Worm (Caenorhabditis elegans) whole organism, late embryonic: ENCODE results near the gene D1086.12.
"Not testable (repeated sequence)": the region's sequence is repeated elsewhere in the genome, so short reads cannot be mapped to it uniquely, and the experiment has no call there.

ENCODE experiments used
- Y22D7AL.16 ChIP-seq: sonication (generic microtip); optimal IDR thresholded peaks from 2 replicates; lab custom pipeline; 2016; ENCODE audit warnings: missing genetic modification characterization, missing compliant biosample characterization
- ahr-1 ChIP-seq: sonication (generic microtip); optimal IDR thresholded peaks from 2 replicates; lab custom pipeline; 2016; ENCODE audit warnings: missing genetic modification characterization, missing compliant biosample characterization
- ceh-18 ChIP-seq: sonication (generic microtip); optimal IDR thresholded peaks from 2 replicates; lab custom pipeline; 2016; ENCODE audit warnings: missing genetic modification characterization, missing compliant biosample characterization
- ceh-19 ChIP-seq: fragments of 200-800 bp; sonication (Bioruptor generic); optimal IDR thresholded peaks from 2 replicates; lab custom pipeline; 2018; ENCODE audit warnings: mild to moderate bottlenecking, missing genetic modification characterization, missing compliant biosample characterization
- ceh-24 ChIP-seq: sonication (generic microtip); optimal IDR thresholded peaks from 2 replicates; lab custom pipeline; 2016; ENCODE audit warnings: mild to moderate bottlenecking, missing genetic modification characterization, missing compliant biosample characterization
- ceh-31 ChIP-seq: sonication (generic microtip); optimal IDR thresholded peaks from 2 replicates; lab custom pipeline; 2016; ENCODE audit warnings: missing genetic modification characterization, missing compliant biosample characterization
- ceh-34 ChIP-seq: sonication (generic microtip); optimal IDR thresholded peaks from 2 replicates; lab custom pipeline; 2016; ENCODE audit warnings: mild to moderate bottlenecking, missing genetic modification characterization, missing compliant biosample characterization
- ceh-48 ChIP-seq: sonication (generic microtip); optimal IDR thresholded peaks from 2 replicates; lab custom pipeline; 2016; ENCODE audit warnings: missing genetic modification characterization, inconsistent platforms, missing compliant biosample characterization
- che-1 ChIP-seq: sonication (generic microtip); optimal IDR thresholded peaks from 2 replicates; lab custom pipeline; 2016; ENCODE audit warnings: mild to moderate bottlenecking, missing genetic modification characterization, missing compliant biosample characterization
- dmd-4 ChIP-seq: sonication (generic microtip); optimal IDR thresholded peaks from 2 replicates; lab custom pipeline; 2016; ENCODE audit warnings: borderline replicate concordance, missing genetic modification characterization, missing compliant biosample characterization
- dve-1 ChIP-seq: sonication (generic microtip); optimal IDR thresholded peaks from 2 replicates; lab custom pipeline; 2017; ENCODE audit warnings: antibody characterized with exemption, mild to moderate bottlenecking, missing genetic modification characterization, missing compliant biosample characterization
- elt-4 ChIP-seq: sonication (generic microtip); optimal IDR thresholded peaks from 2 replicates; lab custom pipeline; 2016; ENCODE audit warnings: missing genetic modification characterization, missing compliant biosample characterization
- ets-4 ChIP-seq: sonication (generic microtip); optimal IDR thresholded peaks from 2 replicates; lab custom pipeline; 2016; ENCODE audit warnings: missing genetic modification characterization, missing compliant biosample characterization
- eyg-1 ChIP-seq: sonication (generic microtip); optimal IDR thresholded peaks from 2 replicates; lab custom pipeline; 2016; ENCODE audit warnings: missing genotype, missing genetic modification characterization, missing compliant biosample characterization
- fax-1 ChIP-seq: sonication (generic microtip); optimal IDR thresholded peaks from 2 replicates; lab custom pipeline; 2016; ENCODE audit warnings: missing genotype, missing genetic modification characterization, missing compliant biosample characterization
- fkh-10 ChIP-seq: fragments of 150-350 bp; optimal IDR thresholded peaks from 2 replicates; lab custom pipeline; 2014; ENCODE audit warnings: missing biosample characterization, missing genetic modification reagents, missing genetic modification characterization
- fkh-6 ChIP-seq: sonication (generic microtip); optimal IDR thresholded peaks from 2 replicates; lab custom pipeline; 2016; ENCODE audit warnings: missing genetic modification characterization, missing compliant biosample characterization
- gmeb-2 ChIP-seq: sonication (generic microtip); optimal IDR thresholded peaks from 2 replicates; lab custom pipeline; 2016; ENCODE audit warnings: missing genetic modification characterization, inconsistent platforms, missing compliant biosample characterization
- hlh-13 ChIP-seq: fragments of 200-800 bp; sonication (Bioruptor generic); optimal IDR thresholded peaks from 2 replicates; lab custom pipeline; 2018; ENCODE audit warnings: mild to moderate bottlenecking, missing genetic modification characterization, missing compliant biosample characterization
- hlh-6 ChIP-seq: sonication (generic microtip); optimal IDR thresholded peaks from 2 replicates; lab custom pipeline; 2016; ENCODE audit warnings: missing genotype, missing genetic modification characterization, missing compliant biosample characterization
- lim-6 ChIP-seq: sonication (generic microtip); optimal IDR thresholded peaks from 2 replicates; lab custom pipeline; 2016; ENCODE audit warnings: missing genetic modification characterization, missing compliant biosample characterization
- nfya-1 ChIP-seq: sonication (generic microtip); optimal IDR thresholded peaks from 2 replicates; lab custom pipeline; 2017; ENCODE audit warnings: missing genetic modification characterization, mild to moderate bottlenecking, missing compliant biosample characterization, antibody characterized with exemption, moderate library complexity
- pha-4 ChIP-seq: fragments of 150-350 bp; optimal IDR thresholded peaks from 2 replicates; lab custom pipeline; 2018; ENCODE audit warnings: missing biosample characterization, missing genetic modification reagents, missing genetic modification characterization
- pros-1 ChIP-seq: fragments of 150-350 bp; optimal IDR thresholded peaks from 2 replicates; lab custom pipeline; 2014; ENCODE audit warnings: missing biosample characterization, missing genetic modification reagents, missing genetic modification characterization
- rnt-1 ChIP-seq: sonication (generic microtip); optimal IDR thresholded peaks from 2 replicates; lab custom pipeline; 2016; ENCODE audit warnings: missing genetic modification characterization, missing compliant biosample characterization
- syd-9 ChIP-seq: sonication (generic microtip); optimal IDR thresholded peaks from 2 replicates; lab custom pipeline; 2016; ENCODE audit warnings: mild to moderate bottlenecking, missing genetic modification characterization, moderate library complexity, missing compliant biosample characterization
- tbx-2 ChIP-seq: sonication (generic microtip); optimal IDR thresholded peaks from 2 replicates; lab custom pipeline; 2016; ENCODE audit warnings: missing genetic modification characterization, missing compliant biosample characterization
- ttx-3 ChIP-seq: sonication (generic microtip); optimal IDR thresholded peaks from 2 replicates; lab custom pipeline; 2016; ENCODE audit warnings: missing genetic modification reagents, missing genetic modification characterization, missing compliant biosample characterization
- unc-42 ChIP-seq: sonication (generic microtip); optimal IDR thresholded peaks from 2 replicates; lab custom pipeline; 2016; ENCODE audit warnings: missing genotype, missing genetic modification characterization, missing compliant biosample characterization
- unc-55 ChIP-seq: sonication (generic microtip); optimal IDR thresholded peaks from 2 replicates; lab custom pipeline; 2017; ENCODE audit warnings: missing biosample characterization, missing genetic modification reagents, missing genetic modification characterization
- unc-86 ChIP-seq: sonication (generic microtip); optimal IDR thresholded peaks from 2 replicates; lab custom pipeline; 2016; ENCODE audit warnings: missing genetic modification characterization, missing compliant biosample characterization
- zip-5 ChIP-seq: sonication (generic microtip); optimal IDR thresholded peaks from 2 replicates; lab custom pipeline; 2016; ENCODE audit warnings: missing genetic modification characterization, missing compliant biosample characterization

The D1086.12 gene

ce11 chrV:14137766-14138165 lies 36.8 kb downstream of the D1086.12 start, which contains the start of gene AH10.4:
TSS of gene AH10.4 (minus strand) at chrV:14137866.
- TF ChIP-seq ceh-31, ahr-1, ceh-34 (tag; lab: Kevin White, UChicago): not testable (repeated sequence)
- TF ChIP-seq, all 69 proteins: peak for 0; not testable (repeated sequence) for 69

ce11 chrV:14139252-14140100 lies 38.5 kb downstream of the D1086.12 start:
- TF ChIP-seq ceh-31 (tag; lab: Kevin White, UChicago) (peak; percentile 35), ets-4 (tag; lab: Kevin White, UChicago) (no peak), rnt-1 (tag; lab: Kevin White, UChicago) (peak; percentile 29), unc-86 (tag; lab: Kevin White, UChicago) (no peak), zip-5 (tag; lab: Kevin White, UChicago) (no peak), hlh-6 (no peak), unc-55 (GFP tag; lab: Kevin White, UChicago) (no peak), lim-6 (no peak), nfya-1 (tag; lab: Kevin White, UChicago) (peak; percentile 43), tbx-2 (tag; lab: Kevin White, UChicago) (peak; percentile 18), ceh-48 (tag; lab: Kevin White, UChicago) (peak; percentile 25), che-1 (tag; lab: Kevin White, UChicago) (no peak), ceh-24 (tag; lab: Kevin White, UChicago) (no peak), Y22D7AL.16 (no peak), dmd-4 (tag; lab: Kevin White, UChicago) (no peak), dve-1 (tag; lab: Kevin White, UChicago) (no peak), unc-42 (tag; lab: Kevin White, UChicago) (peak; percentile 23), ceh-18 (no peak), pha-4 (tag; lab: Kevin White, UChicago) (no peak)

- TF ChIP-seq unc-42 (tag; lab: Kevin White, UChicago) (peak; percentile 94), syd-9 (tag; lab: Kevin White, UChicago) (no peak)
Measured at ce11 chrV:14140733-14141132, 39.7 kb downstream of the D1086.12 start.

- no peak for TF ChIP-seq ceh-18
- TF ChIP-seq elt-4 (tag; lab: Kevin White, UChicago): no peak
- TF ChIP-seq rnt-1 (tag; lab: Kevin White, UChicago): no peak
- TF ChIP-seq ceh-19 (GFP tag; lab: Kevin White, UChicago): no peak
- TF ChIP-seq gmeb-2 (tag; lab: Kevin White, UChicago): no peak
- TF ChIP-seq fax-1 (tag; lab: Kevin White, UChicago): no peak
- no peak for TF ChIP-seq fkh-10 (GFP tag; lab: Kevin White, UChicago)
- no peak for TF ChIP-seq syd-9 (tag; lab: Kevin White, UChicago)
- no peak for TF ChIP-seq hlh-13 (GFP tag; lab: Kevin White, UChicago)
- TF ChIP-seq ceh-34 (tag; lab: Kevin White, UChicago): no peak
- TF ChIP-seq zip-5 (tag; lab: Kevin White, UChicago): no peak
- no peak for TF ChIP-seq eyg-1 (tag; lab: Kevin White, UChicago)
- no peak for TF ChIP-seq pha-4 (tag; lab: Kevin White, UChicago)
- no peak for TF ChIP-seq unc-55 (GFP tag; lab: Kevin White, UChicago)
- no peak for TF ChIP-seq pros-1
Measured at ce11 chrV:14141846-14142245, 40.9 kb downstream of the D1086.12 start.

- peak; percentile 70 for TF ChIP-seq unc-42 (tag; lab: Kevin White, UChicago)
- no peak for TF ChIP-seq ttx-3
- TF ChIP-seq fkh-6 (tag; lab: Kevin White, UChicago): no peak
Measured at ce11 chrV:14143634-14144033, 42.6 kb downstream of the D1086.12 start.
